Worm (Caenorhabditis elegans): Measurements from ENCODE around the gene Y69H2.10.

- TF ChIP-seq unc-55 (GFP tag; optimal IDR thresholded peaks at IDR 0.05) (no peak), rnt-1 (tag; optimal IDR thresholded peaks at IDR 0.05) (no peak), ceh-31 (tag; optimal IDR thresholded peaks at IDR 0.05) (no peak), unc-86 (tag; optimal IDR thresholded peaks at IDR 0.05) (no peak), ceh-14 (tag; optimal IDR thresholded peaks at IDR 0.05) (no peak), ama-1 (optimal IDR thresholded peaks at IDR 0.05) (no peak), elt-4 (tag; optimal IDR thresholded peaks at IDR 0.05) (no peak), T23F11.4 (GFP tag; optimal IDR thresholded peaks at IDR 0.05) (no peak), zip-5 (tag; optimal IDR thresholded peaks at IDR 0.05) (no peak), C08G9.2 (tag; optimal IDR thresholded peaks at IDR 0.05) (no peak), che-1 (tag; optimal IDR thresholded peaks at IDR 0.05) (no peak), npax-4 (tag; optimal IDR thresholded peaks at IDR 0.05) (no peak), tbx-2 (tag; optimal IDR thresholded peaks at IDR 0.05) (no peak), ztf-16 (tag; optimal IDR thresholded peaks at IDR 0.05) (no peak)
Measured at ce11 chrV:18674367-18674766, 4.2 kb downstream of the Y69H2.10 start.
